Worm (Caenorhabditis elegans) whole organism, L4/young adult: ENCODE measurements around the gene kin-16.

Source experiments
- W03F9.2 ChIP-seq: fragments of 150-350 bp; optimal IDR thresholded peaks from 2 replicates; lab custom pipeline; 2014; ENCODE audit warnings: missing biosample characterization, missing genetic modification characterization
- dao-5 ChIP-seq: sonication (generic microtip); optimal IDR thresholded peaks from 2 replicates; lab custom pipeline; 2016; ENCODE audit warnings: missing genotype, missing genetic modification characterization, moderate library complexity, missing compliant biosample characterization

DNA sequence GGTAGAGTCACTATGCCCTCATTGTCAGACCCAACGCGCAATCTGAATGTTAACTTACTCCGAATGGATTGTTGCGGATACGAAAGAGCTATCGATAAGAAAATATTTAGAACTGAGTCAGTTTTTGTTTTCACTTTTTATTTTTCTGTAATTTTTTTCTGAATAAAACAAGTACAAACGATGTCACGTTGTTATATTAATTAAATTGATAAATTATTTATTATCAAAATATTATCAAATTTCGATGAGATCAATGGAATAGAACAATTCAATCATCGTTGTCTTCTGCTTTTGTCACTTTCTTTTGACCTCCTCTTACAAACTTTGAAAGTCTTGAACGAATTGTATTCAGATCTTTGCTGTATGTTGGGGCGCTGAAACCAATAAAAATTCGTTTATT is 28.9 kb downstream of the kin-16 start, which contains the start of gene mpz-6:
- TF ChIP-seq W03F9.2 = no peak
- no peak for TF ChIP-seq dao-5 (tag; lab: Kevin White, UChicago)
